Worm (Caenorhabditis elegans) whole organism, L1 larva: Measurements from ENCODE around the gene asp-5.

Source experiments
- nhr-19 ChIP-seq: fragments of 200-800 bp; sonication (Bioruptor generic); conservative IDR thresholded peaks from 2 replicates; pipeline ENCODE4 v1.3.6; 2022; ENCODE audit warnings: missing genetic modification characterization, missing compliant biosample characterization
- pag-3 ChIP-seq: sonication (generic microtip); optimal IDR thresholded peaks from 2 replicates; lab custom pipeline; 2017; ENCODE audit warnings: missing genetic modification characterization, mild to moderate bottlenecking, missing compliant biosample characterization, antibody characterized with exemption, borderline replicate concordance; ENCODE audit not compliant: insufficient read depth
- unc-62 ChIP-seq: fragments of 150-350 bp; optimal IDR thresholded peaks from 2 replicates; lab custom pipeline; 2014; ENCODE audit warnings: missing biosample characterization, missing genetic modification reagents, missing genetic modification characterization

- TF ChIP-seq unc-62 (GFP tag; lab: Kevin White, UChicago), result no peak
- no peak for TF ChIP-seq nhr-19 (GFP tag; lab: Robert Waterston, UW)
- no peak for TF ChIP-seq pag-3
Observed at ce11 chrV:8259016-8259415, 13.2 kb upstream of the asp-5 start, which contains the start of gene C16D9.1.
